Fruit fly (Drosophila melanogaster) whole organism, embryonic: ENCODE data around the gene CG2794.

ENCODE experiments used
- Atf6 ChIP-seq: fragments of 200-800 bp; sonication (Bioruptor generic); IDR thresholded peaks from 2 replicates; pipeline ENCODE4 v1.3.6; 2022; ENCODE audit warnings: missing biosample characterization, missing genetic modification characterization
- B-H2 ChIP-seq: fragments of 200-800 bp; sonication (Bioruptor generic); optimal IDR thresholded peaks from 2 replicates; lab custom pipeline; 2018; ENCODE audit warnings: missing biosample characterization, mild to moderate bottlenecking, missing genetic modification characterization
- BtbVII ChIP-seq: fragments of 200-800 bp; sonication (Bioruptor generic); optimal IDR thresholded peaks from 3 replicates; lab custom pipeline; 2017; ENCODE audit warnings: missing biosample characterization, mild to moderate bottlenecking, missing genetic modification characterization
- CG10147 ChIP-seq: fragments of 200-800 bp; sonication (Bioruptor generic); optimal IDR thresholded peaks from 2 replicates; lab custom pipeline; 2019; ENCODE audit warnings: missing biosample characterization, mild to moderate bottlenecking, missing genetic modification characterization, moderate library complexity
- CG10959 ChIP-seq: fragments of 200-800 bp; sonication (Bioruptor generic); IDR thresholded peaks from 2 replicates; pipeline ENCODE4 v1.3.6; 2022; ENCODE audit warnings: missing biosample characterization, missing genetic modification characterization
- CG11398 ChIP-seq: fragments of 200-800 bp; sonication (Bioruptor generic); optimal IDR thresholded peaks from 2 replicates; lab custom pipeline; 2016; ENCODE audit warnings: missing biosample characterization, missing genetic modification characterization
- CG12219 ChIP-seq: fragments of 200-800 bp; sonication (Bioruptor generic); optimal IDR thresholded peaks from 3 replicates; lab custom pipeline; 2018; ENCODE audit warnings: missing biosample characterization, mild to moderate bottlenecking, missing genetic modification characterization
- CG12769 ChIP-seq: fragments of 200-800 bp; sonication (Bioruptor generic); optimal IDR thresholded peaks from 2 replicates; lab custom pipeline; 2019; ENCODE audit warnings: missing biosample characterization, mild to moderate bottlenecking, missing genetic modification characterization, moderate library complexity
- CG14710 ChIP-seq: fragments of 200-800 bp; sonication (Bioruptor generic); optimal IDR thresholded peaks from 3 replicates; lab custom pipeline; 2019; ENCODE audit warnings: missing biosample characterization, mild to moderate bottlenecking, missing genetic modification characterization, moderate library complexity
- CG15011 ChIP-seq: fragments of 200-800 bp; sonication (Bioruptor generic); optimal IDR thresholded peaks from 3 replicates; lab custom pipeline; 2018; ENCODE audit warnings: missing biosample characterization, mild to moderate bottlenecking, missing genetic modification characterization
- CG15514 ChIP-seq: fragments of 200-800 bp; sonication (Bioruptor generic); optimal IDR thresholded peaks from 3 replicates; lab custom pipeline; 2017; ENCODE audit warnings: missing biosample characterization, missing genetic modification characterization, mild to moderate bottlenecking, moderate library complexity, missing genetic modification reagents
- CG16815 ChIP-seq: fragments of 200-800 bp; sonication (Bioruptor generic); optimal IDR thresholded peaks from 3 replicates; lab custom pipeline; 2017; ENCODE audit warnings: missing biosample characterization, mild to moderate bottlenecking, missing genetic modification characterization
- CG16863 ChIP-seq: fragments of 200-800 bp; sonication (Bioruptor generic); optimal IDR thresholded peaks from 3 replicates; lab custom pipeline; 2016; ENCODE audit warnings: missing biosample characterization, missing genetic modification characterization
- CG17385 ChIP-seq: fragments of 200-800 bp; sonication (Bioruptor generic); optimal IDR thresholded peaks from 3 replicates; lab custom pipeline; 2018; ENCODE audit warnings: missing biosample characterization, mild to moderate bottlenecking, missing genetic modification characterization
- CG18262 ChIP-seq: fragments of 200-800 bp; optimal IDR thresholded peaks from 3 replicates; lab custom pipeline; 2019; ENCODE audit warnings: missing biosample characterization, mild to moderate bottlenecking, missing genetic modification characterization, moderate library complexity
- CG31388 ChIP-seq: fragments of 200-800 bp; sonication (Bioruptor generic); optimal IDR thresholded peaks from 2 replicates; lab custom pipeline; 2016; ENCODE audit warnings: missing biosample characterization, missing genetic modification characterization
- CG34422 ChIP-seq: fragments of 200-800 bp; sonication (Bioruptor generic); IDR thresholded peaks from 3 replicates; pipeline ENCODE4 v1.3.6; 2022; ENCODE audit warnings: missing biosample characterization, missing genetic modification characterization
- CG6689 ChIP-seq: fragments of 200-800 bp; sonication (Bioruptor generic); IDR thresholded peaks from 2 replicates; pipeline ENCODE4 v1.3.6; 2022; ENCODE audit warnings: missing biosample characterization, missing genetic modification characterization
- CG6813 ChIP-seq: fragments of 200-800 bp; sonication (Bioruptor generic); optimal IDR thresholded peaks from 2 replicates; lab custom pipeline; 2017; ENCODE audit warnings: missing biosample characterization, missing genetic modification characterization, mild to moderate bottlenecking, moderate library complexity, missing genetic modification reagents
- CG7271 ChIP-seq: fragments of 200-800 bp; sonication (Bioruptor generic); optimal IDR thresholded peaks from 2 replicates; lab custom pipeline; 2018; ENCODE audit warnings: missing biosample characterization, mild to moderate bottlenecking, missing genetic modification characterization, moderate library complexity
- CG7839 ChIP-seq: fragments of 200-800 bp; sonication (Bioruptor generic); optimal IDR thresholded peaks from 3 replicates; lab custom pipeline; 2018; ENCODE audit warnings: missing biosample characterization, mild to moderate bottlenecking, missing genetic modification characterization, moderate library complexity
- CG8290 ChIP-seq, 3 experiments: fragments of 200-800 bp; sonication (Bioruptor generic); optimal IDR thresholded peaks; 2 replicates each; lab custom pipeline; 2016 to 2019; ENCODE audit warnings: missing biosample characterization in 3 of 3, missing genetic modification characterization in 3 of 3, mild to moderate bottlenecking in 2 of 3, moderate library complexity in 1 of 3
- CG9797 ChIP-seq: fragments of 200-800 bp; sonication (Bioruptor generic); optimal IDR thresholded peaks from 3 replicates; lab custom pipeline; 2018; ENCODE audit warnings: missing biosample characterization, mild to moderate bottlenecking, missing genetic modification characterization
- HmgZ ChIP-seq: fragments of 200-800 bp; sonication (Bioruptor generic); optimal IDR thresholded peaks from 2 replicates; lab custom pipeline; 2018; ENCODE audit warnings: missing biosample characterization, mild to moderate bottlenecking, missing genetic modification characterization
- Kr ChIP-seq: fragments of 200-800 bp; sonication (Bioruptor generic); optimal IDR thresholded peaks from 2 replicates; lab custom pipeline; 2017; ENCODE audit warnings: missing biosample characterization, mild to moderate bottlenecking, missing genetic modification characterization
- NC2α ChIP-seq: fragments of 200-800 bp; sonication (Bioruptor generic); optimal IDR thresholded peaks from 2 replicates; lab custom pipeline; 2016; ENCODE audit warnings: missing biosample characterization, missing genetic modification characterization
- Nf-YC ChIP-seq: fragments of 200-800 bp; optimal IDR thresholded peaks from 3 replicates; lab custom pipeline; 2019; ENCODE audit warnings: missing biosample characterization, mild to moderate bottlenecking, missing genetic modification characterization, moderate library complexity
- Poxn ChIP-seq: fragments of 200-800 bp; sonication (Bioruptor generic); IDR thresholded peaks from 2 replicates; pipeline ENCODE4 v1.3.6; 2022; ENCODE audit warnings: missing biosample characterization, missing genetic modification characterization
- Ptx1 ChIP-seq: fragments of 200-800 bp; sonication (Bioruptor generic); IDR thresholded peaks from 2 replicates; pipeline ENCODE4 v1.3.6; 2022; ENCODE audit warnings: missing biosample characterization, missing genetic modification characterization
- Scr ChIP-seq: fragments of 200-800 bp; sonication (Bioruptor generic); IDR thresholded peaks from 2 replicates; pipeline ENCODE4 v1.3.6; 2022; ENCODE audit warnings: missing biosample characterization, missing genetic modification characterization; ENCODE audit not compliant: partially characterized antibody
- chinmo ChIP-seq: fragments of 200-800 bp; sonication (Bioruptor generic); IDR thresholded peaks from 4 replicates; pipeline ENCODE4 v1.3.6; 2022; ENCODE audit warnings: missing biosample characterization, missing genetic modification characterization; ENCODE audit not compliant: partially characterized antibody
- eve ChIP-seq, 2 experiments: fragments of >200 bp; optimal IDR thresholded peaks; 2 replicates each; lab custom pipeline; 2017; ENCODE audit warnings: missing biosample characterization in 2 of 2, missing genetic modification characterization in 2 of 2
- grau ChIP-seq: fragments of 200-800 bp; optimal IDR thresholded peaks from 3 replicates; lab custom pipeline; 2019; ENCODE audit warnings: missing biosample characterization, mild to moderate bottlenecking, missing genetic modification characterization, moderate library complexity
- grn ChIP-seq: fragments of 200-800 bp; sonication (Bioruptor generic); optimal IDR thresholded peaks from 3 replicates; lab custom pipeline; 2017; ENCODE audit warnings: missing biosample characterization, missing genetic modification characterization
- ham ChIP-seq: fragments of 200-800 bp; sonication (Bioruptor generic); IDR thresholded peaks from 2 replicates; pipeline ENCODE4 v1.3.6; 2022; ENCODE audit warnings: missing biosample characterization, missing genetic modification characterization
- her ChIP-seq: fragments of 200-800 bp; sonication (Bioruptor generic); optimal IDR thresholded peaks from 2 replicates; lab custom pipeline; 2016; ENCODE audit warnings: missing biosample characterization, missing genetic modification characterization
- kni ChIP-seq: fragments of 200-800 bp; sonication (Bioruptor generic); optimal IDR thresholded peaks from 3 replicates; lab custom pipeline; 2017; ENCODE audit warnings: mild to moderate bottlenecking, missing biosample characterization, missing genetic modification reagents, missing genetic modification characterization
- knrl ChIP-seq: fragments of 200-800 bp; sonication (Bioruptor generic); IDR thresholded peaks from 3 replicates; pipeline ENCODE4 v1.3.6; 2022; ENCODE audit warnings: missing biosample characterization, missing genetic modification characterization; ENCODE audit not compliant: partially characterized antibody
- lab ChIP-seq: fragments of 200-800 bp; sonication (Bioruptor generic); optimal IDR thresholded peaks from 3 replicates; lab custom pipeline; 2017; ENCODE audit warnings: missing biosample characterization, missing genetic modification characterization, mild to moderate bottlenecking, moderate library complexity, missing genetic modification reagents
- mirr ChIP-seq: fragments of 200-800 bp; sonication (Bioruptor generic); optimal IDR thresholded peaks from 3 replicates; lab custom pipeline; 2018; ENCODE audit warnings: missing biosample characterization, mild to moderate bottlenecking, missing genetic modification characterization
- nom ChIP-seq: fragments of 200-800 bp; sonication (Bioruptor generic); optimal IDR thresholded peaks from 2 replicates; lab custom pipeline; 2017; ENCODE audit warnings: missing biosample characterization, missing genetic modification characterization, mild to moderate bottlenecking, moderate library complexity, missing genetic modification reagents
- org-1 ChIP-seq: fragments of 200-800 bp; sonication (Bioruptor generic); optimal IDR thresholded peaks from 2 replicates; lab custom pipeline; 2017; ENCODE audit warnings: missing biosample characterization, missing genetic modification characterization
- prd ChIP-seq, 3 experiments: fragments of >200 bp in 2 of 3; fragments of 200-800 bp in 1 of 3; sonication (Bioruptor generic) in 1 of 3; optimal IDR thresholded peaks in 2 of 3; IDR thresholded peaks in 1 of 3; 2 replicates in 2 of 3; 3 replicates in 1 of 3; pipeline versions ENCODE4 v1.3.6 to Lab custom; 2017 to 2022; ENCODE audit warnings: missing biosample characterization in 1 of 3, missing genetic modification characterization in 1 of 3
- scrt ChIP-seq: fragments of 200-800 bp; sonication (Bioruptor generic); optimal IDR thresholded peaks from 2 replicates; lab custom pipeline; 2018; ENCODE audit warnings: missing biosample characterization, mild to moderate bottlenecking, missing genetic modification characterization, moderate library complexity
- sd ChIP-seq: fragments of 200-800 bp; sonication (Bioruptor generic); optimal IDR thresholded peaks from 3 replicates; lab custom pipeline; 2018; ENCODE audit warnings: missing biosample characterization, mild to moderate bottlenecking, missing genetic modification characterization, moderate library complexity
- sens ChIP-seq: fragments of 200-800 bp; sonication (Bioruptor generic); peaks from one replicate; lab custom pipeline; 2016; ENCODE audit warnings: missing biosample characterization, missing genetic modification characterization
- shn ChIP-seq: fragments of 200-800 bp; sonication (Bioruptor generic); optimal IDR thresholded peaks from 3 replicates; lab custom pipeline; 2016; ENCODE audit warnings: missing biosample characterization, missing genetic modification characterization
- wdn ChIP-seq: fragments of 200-800 bp; sonication (Bioruptor generic); IDR thresholded peaks from 2 replicates; pipeline ENCODE4 v1.3.6; 2022; ENCODE audit warnings: missing biosample characterization, missing genetic modification characterization

CG2794 gene

dm6 chr2L:552432-552929 is 11.5 kb upstream of the CG2794 start, which contains the start of gene Ets21C:
TSS of gene Ets21C (minus strand) at chr2L:552923.
- TF ChIP-seq CG7839 (tag; lab: Kevin White, UChicago) = no peak
- peak; percentile 59 for TF ChIP-seq CG15514
- peak; percentile 97 for TF ChIP-seq grn (GFP tag; lab: Kevin White, UChicago)
- TF ChIP-seq BtbVII (GFP tag; lab: Kevin White, UChicago) = peak; percentile 90
- no peak for TF ChIP-seq prd (optimal IDR thresholded peaks at IDR 0.05; lab: Kevin White, UChicago)
- TF ChIP-seq prd (GFP tag; IDR thresholded peaks at IDR 0.05; lab: Robert Waterston, UW) = no peak
- TF ChIP-seq CG6689 = peak; percentile 86
- no peak for TF ChIP-seq CG10147
- TF ChIP-seq chinmo (GFP tag; lab: Robert Waterston, UW) = peak; percentile 88; the same call in 2 of the 4 replicates
- TF ChIP-seq CG15011 (GFP tag; lab: Kevin White, UChicago) = no peak
- peak; percentile 7 for TF ChIP-seq CG17385 (GFP tag; lab: Kevin White, UChicago)
- TF ChIP-seq Nf-YC (tag; lab: Kevin White, UChicago) = peak; percentile 54
- no peak for TF ChIP-seq CG12219 (GFP tag; lab: Kevin White, UChicago)
- no peak for TF ChIP-seq Poxn (GFP tag; lab: Robert Waterston, UW)
- peak; percentile 92 for TF ChIP-seq CG18262 (tag; lab: Kevin White, UChicago)
- TF ChIP-seq CG9797 (GFP tag; lab: Kevin White, UChicago) = no peak
- peak; percentile 84 for TF ChIP-seq nom (GFP tag; lab: Kevin White, UChicago)
- TF ChIP-seq NC2α (GFP tag; lab: Kevin White, UChicago) = no peak
- no peak for TF ChIP-seq CG10959 (GFP tag; lab: Robert Waterston, UW)
- peak; percentile 45; the same call in 1 of the 3 replicates for TF ChIP-seq CG34422 (GFP tag; lab: Robert Waterston, UW)
- peak; percentile 16 for TF ChIP-seq org-1 (GFP tag; lab: Kevin White, UChicago)
- no peak for TF ChIP-seq knrl (GFP tag; lab: Robert Waterston, UW)
- peak; percentile 83 for TF ChIP-seq sd (tag; lab: Kevin White, UChicago)
- no peak for TF ChIP-seq B-H2
- TF ChIP-seq CG6813 (GFP tag; lab: Kevin White, UChicago) = peak; percentile 12
- peak; percentile 65 for TF ChIP-seq Atf6 (GFP tag; lab: Robert Waterston, UW)
- TF ChIP-seq CG7271 (tag; lab: Kevin White, UChicago) = no peak
- 0 out of 2 replicates have a peak, but pooled peaks have one; percentile 22 for TF ChIP-seq Scr (GFP tag; lab: Robert Waterston, UW)
- TF ChIP-seq CG8290 (GFP tag; optimal IDR thresholded peaks at IDR 0.05; lab: Kevin White, UChicago) = no peak
- peak in 1 of 2 experiments; percentile 58 for TF ChIP-seq CG8290 (tag; optimal IDR thresholded peaks at IDR 0.05; lab: Kevin White, UChicago)
- TF ChIP-seq CG11398 (GFP tag; lab: Kevin White, UChicago) = no peak
- TF ChIP-seq shn (GFP tag; lab: Kevin White, UChicago) = peak; percentile 97
- TF ChIP-seq wdn (GFP tag; lab: Robert Waterston, UW) = 0 out of 2 replicates have a peak, but pooled peaks have one; percentile 11
- TF ChIP-seq kni (GFP tag; lab: Kevin White, UChicago) = peak; percentile 36
- peak; percentile 93 for TF ChIP-seq CG12769 (tag; lab: Kevin White, UChicago)
- TF ChIP-seq her (GFP tag; lab: Kevin White, UChicago) = peak; percentile 38
- peak; percentile 69 for TF ChIP-seq lab
- TF ChIP-seq eve (GFP tag; optimal IDR thresholded peaks at IDR 0.05; lab: Kevin White, UChicago) = no peak
- TF ChIP-seq CG31388 = no peak
- peak; percentile 30 for TF ChIP-seq HmgZ (tag; lab: Kevin White, UChicago)
- peak; percentile 66 for TF ChIP-seq mirr (GFP tag; lab: Kevin White, UChicago)
- no peak for TF ChIP-seq Kr (GFP tag; lab: Kevin White, UChicago)
- TF ChIP-seq ham (GFP tag; lab: Robert Waterston, UW) = no peak
- TF ChIP-seq sens (GFP tag; lab: Kevin White, UChicago) = peak; percentile 69
- TF ChIP-seq CG16815 (GFP tag; lab: Kevin White, UChicago) = no peak
- TF ChIP-seq CG16863 = no peak
- TF ChIP-seq CG14710 (tag; lab: Kevin White, UChicago) = no peak
- peak; percentile 5 for TF ChIP-seq grau
- 0 out of 2 replicates have a peak, but pooled peaks have one; percentile 13 for TF ChIP-seq Ptx1
- TF ChIP-seq scrt (GFP tag; lab: Kevin White, UChicago) = no peak
